Worm (Caenorhabditis elegans) whole organism, L4/young adult: Measurements from ENCODE around the gene C13F10.5.

ENCODE experiments used
- W03F9.2 ChIP-seq: fragments of 150-350 bp; optimal IDR thresholded peaks from 2 replicates; lab custom pipeline; 2014; ENCODE audit warnings: missing biosample characterization, missing genetic modification characterization
- dao-5 ChIP-seq: sonication (generic microtip); optimal IDR thresholded peaks from 2 replicates; lab custom pipeline; 2016; ENCODE audit warnings: missing genotype, missing genetic modification characterization, moderate library complexity, missing compliant biosample characterization
- him-1 ChIP-seq: sonication (generic microtip); optimal IDR thresholded peaks from 2 replicates; lab custom pipeline; 2016; ENCODE audit warnings: missing genotype, missing genetic modification reagents, missing genetic modification characterization, missing compliant biosample characterization

The C13F10.5 gene

ce11 chrV:7218988-7219387, at the start of gene C13F10.5:
Gene C13F10.5 (minus strand): TSS chrV:7219088.
- TF ChIP-seq dao-5 (tag; lab: Kevin White, UChicago): no peak

- TF ChIP-seq him-1 (tag; lab: Kevin White, UChicago) (no peak), W03F9.2 (no peak), dao-5 (tag; lab: Kevin White, UChicago) (no peak)
Measured at ce11 chrV:7266021-7266420, 47.1 kb upstream of the C13F10.5 start, which contains the start of gene C13A2.7. Gene C13A2.7 (plus strand): TSS chrV:7266321.

ce11 chrV:7264042-7264441, 45.2 kb upstream of the C13F10.5 start, which contains the start of gene C13A2.9:
Gene C13A2.9 (minus strand): TSS chrV:7264142.
- TF ChIP-seq him-1 (tag; lab: Kevin White, UChicago) (no peak), dao-5 (tag; lab: Kevin White, UChicago) (no peak), W03F9.2 (no peak)

- TF ChIP-seq dao-5 (tag; lab: Kevin White, UChicago) (no peak), W03F9.2 (no peak), him-1 (tag; lab: Kevin White, UChicago) (no peak)
Measured at ce11 chrV:7258965-7259364, 40.1 kb upstream of the C13F10.5 start, which contains the start of gene C13A2.12. Gene C13A2.12 (plus strand): TSS chrV:7259265.

ce11 chrV:7255095-7255494, 36.2 kb upstream of the C13F10.5 start, which contains the start of gene C05C8.8:
Gene C05C8.8 (minus strand): TSS chrV:7255195.
- TF ChIP-seq him-1 (tag; lab: Kevin White, UChicago) (no peak), dao-5 (tag; lab: Kevin White, UChicago) (no peak), W03F9.2 (no peak)

- TF ChIP-seq dao-5 (tag; lab: Kevin White, UChicago) (no peak), him-1 (tag; lab: Kevin White, UChicago) (no peak), W03F9.2 (no peak)
Measured at ce11 chrV:7248227-7248953, 29.5 kb upstream of the C13F10.5 start.

- TF ChIP-seq W03F9.2 (no peak), him-1 (tag; lab: Kevin White, UChicago) (no peak), dao-5 (tag; lab: Kevin White, UChicago) (no peak)
Measured at ce11 chrV:7246951-7247350, 28.1 kb upstream of the C13F10.5 start, which contains the start of gene C05C8.7. Gene C05C8.7 (minus strand): TSS chrV:7247050.

- TF ChIP-seq W03F9.2 (no peak), him-1 (tag; lab: Kevin White, UChicago) (no peak), dao-5 (tag; lab: Kevin White, UChicago) (no peak)
Measured at ce11 chrV:7239471-7239870, 20.6 kb upstream of the C13F10.5 start, which contains the start of gene C05C8.1. Gene C05C8.1 (plus strand): TSS chrV:7239771.

- TF ChIP-seq W03F9.2 (peak; percentile 88), dao-5 (tag; lab: Kevin White, UChicago) (no peak)
Measured at ce11 chrV:7237133-7237532, 18.2 kb upstream of the C13F10.5 start, which contains the start of gene hyls-1. Gene hyls-1 (plus strand): TSS chrV:7237381.

- TF ChIP-seq W03F9.2: no peak
- TF ChIP-seq him-1 (tag; lab: Kevin White, UChicago): no peak
- TF ChIP-seq dao-5 (tag; lab: Kevin White, UChicago): no peak
Measured at ce11 chrV:7237094-7237132, 18.0 kb upstream of the C13F10.5 start, which contains the start of gene hpo-9. Gene hpo-9 (minus strand): TSS chrV:7237130.

- no peak for TF ChIP-seq dao-5 (tag; lab: Kevin White, UChicago)
- TF ChIP-seq W03F9.2: no peak
- no peak for TF ChIP-seq him-1 (tag; lab: Kevin White, UChicago)
Measured at ce11 chrV:7236694-7237093, 17.8 kb upstream of the C13F10.5 start.

- TF ChIP-seq dao-5 (tag; lab: Kevin White, UChicago) (no peak), W03F9.2 (no peak), him-1 (tag; lab: Kevin White, UChicago) (no peak)
Measured at ce11 chrV:7234726-7235125, 15.8 kb upstream of the C13F10.5 start, which contains the start of gene C05C8.5. Gene C05C8.5 (minus strand): TSS chrV:7234826.

ce11 chrV:7231524-7231923, 12.6 kb upstream of the C13F10.5 start:
- TF ChIP-seq him-1 (tag; lab: Kevin White, UChicago): no peak
- TF ChIP-seq W03F9.2: no peak
- no peak for TF ChIP-seq dao-5 (tag; lab: Kevin White, UChicago)

- peak; percentile 33 for TF ChIP-seq W03F9.2
- no peak for TF ChIP-seq him-1 (tag; lab: Kevin White, UChicago)
Measured at ce11 chrV:7230847-7231246, 12.0 kb upstream of the C13F10.5 start, which contains the start of the genes gei-6 and krr-1. Gene gei-6 (minus strand): TSS chrV:7230848. Gene krr-1 (plus strand): TSS chrV:7231190.

- TF ChIP-seq dao-5 (tag; lab: Kevin White, UChicago): no peak
- TF ChIP-seq W03F9.2: no peak
- TF ChIP-seq him-1 (tag; lab: Kevin White, UChicago): no peak
Measured at ce11 chrV:7225894-7226293, 7.0 kb upstream of the C13F10.5 start.
